Fruit fly (Drosophila melanogaster) whole organism, embryonic: ENCODE results near the gene Rab10.

Experiments used
- CG10209 ChIP-seq: fragments of 200-800 bp; sonication (Bioruptor generic); optimal IDR thresholded peaks from 3 replicates; lab custom pipeline; 2017; ENCODE audit warnings: missing biosample characterization, mild to moderate bottlenecking, missing genetic modification characterization, missing genetic modification reagents
- CG10274 ChIP-seq: fragments of 200-800 bp; sonication (Bioruptor generic); optimal IDR thresholded peaks from 3 replicates; lab custom pipeline; 2017; ENCODE audit warnings: missing biosample characterization, mild to moderate bottlenecking, missing genetic modification characterization
- CG10959 ChIP-seq: fragments of 200-800 bp; sonication (Bioruptor generic); IDR thresholded peaks from 2 replicates; pipeline ENCODE4 v1.3.6; 2022; ENCODE audit warnings: missing biosample characterization, missing genetic modification characterization
- CG12659 ChIP-seq: fragments of 200-800 bp; sonication (Bioruptor generic); optimal IDR thresholded peaks from 3 replicates; lab custom pipeline; 2017; ENCODE audit warnings: mild to moderate bottlenecking, missing biosample characterization, missing genetic modification reagents, missing genetic modification characterization
- CG14014 ChIP-seq: fragments of 200-800 bp; sonication (Bioruptor generic); IDR thresholded peaks from 2 replicates; pipeline ENCODE4 v1.3.6; 2022; ENCODE audit warnings: missing biosample characterization, missing genetic modification characterization
- CG14050 ChIP-seq: fragments of 200-800 bp; sonication (Bioruptor generic); IDR thresholded peaks from 3 replicates; pipeline ENCODE4 v1.3.6; 2022; ENCODE audit warnings: missing biosample characterization, missing genetic modification characterization
- CG18764 ChIP-seq: fragments of 200-800 bp; sonication (Bioruptor generic); optimal IDR thresholded peaks from 3 replicates; lab custom pipeline; 2016; ENCODE audit warnings: missing biosample characterization, missing genetic modification characterization
- CG31388 ChIP-seq: fragments of 200-800 bp; sonication (Bioruptor generic); optimal IDR thresholded peaks from 2 replicates; lab custom pipeline; 2016; ENCODE audit warnings: missing biosample characterization, missing genetic modification characterization
- CG31441 ChIP-seq: fragments of 200-800 bp; sonication (Bioruptor generic); IDR thresholded peaks from 2 replicates; pipeline ENCODE4 v1.3.6; 2022; ENCODE audit warnings: missing biosample characterization, missing genetic modification characterization
- CG33213 ChIP-seq: fragments of 200-800 bp; sonication (Bioruptor generic); optimal IDR thresholded peaks from 3 replicates; lab custom pipeline; 2016; ENCODE audit warnings: missing biosample characterization, missing genetic modification characterization
- CG34224 ChIP-seq: fragments of 200-800 bp; sonication (Bioruptor generic); IDR thresholded peaks from 3 replicates; pipeline ENCODE4 v1.3.6; 2022; ENCODE audit warnings: missing biosample characterization, missing genetic modification characterization; ENCODE audit not compliant: partially characterized antibody
- CG4282 ChIP-seq: fragments of 200-800 bp; sonication (Bioruptor generic); optimal IDR thresholded peaks from 2 replicates; lab custom pipeline; 2016; ENCODE audit warnings: missing biosample characterization, missing genetic modification characterization
- CG6654 ChIP-seq: fragments of 200-800 bp; sonication (Bioruptor generic); optimal IDR thresholded peaks from 2 replicates; lab custom pipeline; 2017; ENCODE audit warnings: missing biosample characterization, mild to moderate bottlenecking, missing genetic modification characterization
- CG6689 ChIP-seq: fragments of 200-800 bp; sonication (Bioruptor generic); IDR thresholded peaks from 2 replicates; pipeline ENCODE4 v1.3.6; 2022; ENCODE audit warnings: missing biosample characterization, missing genetic modification characterization
- CG8281 ChIP-seq: fragments of 200-800 bp; sonication (Bioruptor generic); optimal IDR thresholded peaks from 2 replicates; lab custom pipeline; 2018; ENCODE audit warnings: missing biosample characterization, mild to moderate bottlenecking, missing genetic modification characterization, moderate library complexity
- CG8290 ChIP-seq, 3 experiments: fragments of 200-800 bp; sonication (Bioruptor generic); optimal IDR thresholded peaks; 2 replicates each; lab custom pipeline; 2016 to 2019; ENCODE audit warnings: missing biosample characterization in 3 of 3, missing genetic modification characterization in 3 of 3, mild to moderate bottlenecking in 2 of 3, moderate library complexity in 1 of 3
- Chrac-16 ChIP-seq: fragments of 200-800 bp; sonication (Bioruptor generic); optimal IDR thresholded peaks from 3 replicates; lab custom pipeline; 2016; ENCODE audit warnings: missing biosample characterization, missing genetic modification characterization
- CoRest ChIP-seq: fragments of 200-800 bp; sonication (Bioruptor generic); optimal IDR thresholded peaks from 3 replicates; lab custom pipeline; 2018; ENCODE audit warnings: missing biosample characterization, mild to moderate bottlenecking, missing genetic modification characterization, moderate library complexity
- Fer3 ChIP-seq: fragments of 200-800 bp; sonication (Bioruptor generic); optimal IDR thresholded peaks from 2 replicates; lab custom pipeline; 2018; ENCODE audit warnings: missing biosample characterization, mild to moderate bottlenecking, missing genetic modification characterization, moderate library complexity
- Max ChIP-seq: fragments of 200-800 bp; sonication (Bioruptor generic); optimal IDR thresholded peaks from 2 replicates; lab custom pipeline; 2016; ENCODE audit warnings: missing biosample characterization, mild to moderate bottlenecking, missing genetic modification characterization
- Nf-YC ChIP-seq: fragments of 200-800 bp; optimal IDR thresholded peaks from 3 replicates; lab custom pipeline; 2019; ENCODE audit warnings: missing biosample characterization, mild to moderate bottlenecking, missing genetic modification characterization, moderate library complexity
- Rfx ChIP-seq: fragments of 200-800 bp; sonication (Bioruptor generic); IDR thresholded peaks from 2 replicates; pipeline ENCODE4 v1.3.6; 2022; ENCODE audit warnings: missing biosample characterization, missing genetic modification characterization
- Six4 ChIP-seq: fragments of 200-800 bp; sonication (Bioruptor generic); optimal IDR thresholded peaks from 2 replicates; lab custom pipeline; 2016; ENCODE audit warnings: missing biosample characterization, missing genetic modification characterization
- Sry-β ChIP-seq: fragments of 200-800 bp; sonication (Bioruptor generic); optimal IDR thresholded peaks from 2 replicates; lab custom pipeline; 2018; ENCODE audit warnings: missing biosample characterization, mild to moderate bottlenecking, missing genetic modification characterization, moderate library complexity
- Taf1 ChIP-seq: fragments of 200-800 bp; sonication (Bioruptor generic); IDR thresholded peaks from 2 replicates; pipeline ENCODE4 v1.3.6; 2022; ENCODE audit warnings: missing biosample characterization, missing genetic modification characterization
- Trl ChIP-seq, 3 experiments: fragments of >200 bp in 2 of 3; fragments of 200-800 bp in 1 of 3; sonication (Bioruptor generic) in 1 of 3; optimal IDR thresholded peaks; 2 replicates in 1 of 3; 3 replicates in 2 of 3; lab custom pipeline; 2016 to 2017; ENCODE audit warnings: missing biosample characterization in 1 of 3, missing genetic modification characterization in 1 of 3
- Xbp1 ChIP-seq: fragments of 200-800 bp; sonication (Bioruptor generic); optimal IDR thresholded peaks from 3 replicates; lab custom pipeline; 2016; ENCODE audit warnings: missing biosample characterization, mild to moderate bottlenecking, missing genetic modification characterization
- al ChIP-seq: fragments of 200-800 bp; sonication (Bioruptor generic); IDR thresholded peaks from 2 replicates; pipeline ENCODE4 v1.3.6; 2022; ENCODE audit warnings: missing biosample characterization, missing genetic modification characterization
- ato ChIP-seq: fragments of 200-800 bp; sonication (Bioruptor generic); IDR thresholded peaks from 2 replicates; pipeline ENCODE4 v1.3.6; 2022; ENCODE audit warnings: missing biosample characterization, missing genetic modification characterization; ENCODE audit not compliant: partially characterized antibody
- bcd ChIP-seq: fragments of 200-800 bp; sonication (Bioruptor generic); optimal IDR thresholded peaks from 2 replicates; lab custom pipeline; 2017; ENCODE audit warnings: missing biosample characterization, mild to moderate bottlenecking, missing genetic modification characterization
- bowl ChIP-seq: fragments of 200-800 bp; sonication (Bioruptor generic); IDR thresholded peaks from 2 replicates; pipeline ENCODE4 v1.3.6; 2022; ENCODE audit warnings: missing biosample characterization, missing genetic modification characterization
- chinmo ChIP-seq: fragments of 200-800 bp; sonication (Bioruptor generic); IDR thresholded peaks from 4 replicates; pipeline ENCODE4 v1.3.6; 2022; ENCODE audit warnings: missing biosample characterization, missing genetic modification characterization; ENCODE audit not compliant: partially characterized antibody
- chn ChIP-seq: fragments of 200-800 bp; sonication (Bioruptor generic); optimal IDR thresholded peaks from 2 replicates; lab custom pipeline; 2016; ENCODE audit warnings: missing biosample characterization, missing genetic modification characterization
- crol ChIP-seq: fragments of 200-800 bp; sonication (Bioruptor generic); IDR thresholded peaks from 2 replicates; pipeline ENCODE4 v1.3.6; 2022; ENCODE audit warnings: missing biosample characterization, missing genetic modification characterization
- cwo ChIP-seq: fragments of 200-800 bp; sonication (Bioruptor generic); optimal IDR thresholded peaks from 3 replicates; lab custom pipeline; 2017; ENCODE audit warnings: missing biosample characterization, missing genetic modification characterization, mild to moderate bottlenecking, moderate library complexity, missing genetic modification reagents
- dmrt11E ChIP-seq: fragments of 200-800 bp; sonication (Bioruptor generic); optimal IDR thresholded peaks from 3 replicates; lab custom pipeline; 2018; ENCODE audit warnings: missing biosample characterization, mild to moderate bottlenecking, missing genetic modification characterization, moderate library complexity
- eyg ChIP-seq: fragments of 200-800 bp; sonication (Bioruptor generic); optimal IDR thresholded peaks from 3 replicates; lab custom pipeline; 2016; ENCODE audit warnings: missing biosample characterization, missing genetic modification characterization
- fd102C ChIP-seq: fragments of 200-800 bp; sonication (Bioruptor generic); optimal IDR thresholded peaks from 2 replicates; lab custom pipeline; 2018; ENCODE audit warnings: missing biosample characterization, mild to moderate bottlenecking, missing genetic modification characterization, moderate library complexity
- lbe ChIP-seq: fragments of 200-800 bp; sonication (Bioruptor generic); optimal IDR thresholded peaks from 2 replicates; lab custom pipeline; 2016; ENCODE audit warnings: missing biosample characterization, mild to moderate bottlenecking, missing genetic modification characterization
- nom ChIP-seq: fragments of 200-800 bp; sonication (Bioruptor generic); optimal IDR thresholded peaks from 2 replicates; lab custom pipeline; 2017; ENCODE audit warnings: missing biosample characterization, missing genetic modification characterization, mild to moderate bottlenecking, moderate library complexity, missing genetic modification reagents
- pfk ChIP-seq: fragments of 200-800 bp; sonication (Bioruptor generic); optimal IDR thresholded peaks from 2 replicates; lab custom pipeline; 2018; ENCODE audit warnings: missing biosample characterization, mild to moderate bottlenecking, missing genetic modification characterization, moderate library complexity
- pho ChIP-seq: fragments of 200-800 bp; sonication (Bioruptor generic); optimal IDR thresholded peaks from 2 replicates; lab custom pipeline; 2016; ENCODE audit warnings: missing biosample characterization, missing genetic modification characterization
- pros ChIP-seq: fragments of 200-800 bp; sonication (Bioruptor generic); optimal IDR thresholded peaks from 3 replicates; lab custom pipeline; 2019; ENCODE audit warnings: missing biosample characterization, mild to moderate bottlenecking, missing genetic modification characterization, moderate library complexity
- pum ChIP-seq: fragments of 200-800 bp; sonication (Bioruptor generic); optimal IDR thresholded peaks from 2 replicates; lab custom pipeline; 2016; ENCODE audit warnings: missing biosample characterization, missing genetic modification characterization
- scrt ChIP-seq: fragments of 200-800 bp; sonication (Bioruptor generic); optimal IDR thresholded peaks from 2 replicates; lab custom pipeline; 2018; ENCODE audit warnings: missing biosample characterization, mild to moderate bottlenecking, missing genetic modification characterization, moderate library complexity
- stc ChIP-seq: fragments of 200-800 bp; sonication (Bioruptor generic); IDR thresholded peaks from 2 replicates; pipeline ENCODE4 v1.3.6; 2022; ENCODE audit warnings: missing biosample characterization, missing genetic modification characterization
- tin ChIP-seq: fragments of 200-800 bp; sonication (Bioruptor generic); optimal IDR thresholded peaks from 3 replicates; lab custom pipeline; 2016; ENCODE audit warnings: missing biosample characterization, missing genetic modification characterization
- vfl ChIP-seq: fragments of 200-800 bp; sonication (Bioruptor generic); optimal IDR thresholded peaks from 2 replicates; lab custom pipeline; 2016; ENCODE audit warnings: missing biosample characterization, missing genetic modification characterization

Rab10 gene

dm6 chrX:20235794-20236513 lies 15.2 kb upstream of the Rab10 start, which contains the start of gene sw (continued):
- TF ChIP-seq CG8290 (GFP tag; optimal IDR thresholded peaks at IDR 0.05; lab: Kevin White, UChicago) (no peak), CG8290 (tag; optimal IDR thresholded peaks at IDR 0.05; lab: Kevin White, UChicago) (peak; percentile 14 to 72), CG10274 (GFP tag; lab: Kevin White, UChicago) (no peak), Fer3 (peak; percentile 56), CG6654 (GFP tag; lab: Kevin White, UChicago) (no peak), vfl (no peak), Max (no peak), nom (no peak), CG18764 (GFP tag; lab: Kevin White, UChicago) (no peak), tin (GFP tag; lab: Kevin White, UChicago) (peak; percentile 59), ato (GFP tag; lab: Robert Waterston, UW) (peak; percentile 67), Sry-β (GFP tag; lab: Kevin White, UChicago) (no peak), dmrt11E (tag; lab: Kevin White, UChicago) (peak; percentile 60), bcd (peak; percentile 46), cwo (GFP tag; lab: Kevin White, UChicago) (no peak), CG14014 (peak; percentile 73), Rfx (peak; percentile 88), chinmo (GFP tag; lab: Robert Waterston, UW) (peak; percentile 83; the same call in 3 of the 4 replicates), CG31441 (GFP tag; lab: Robert Waterston, UW) (0 out of 2 replicates have a peak, but pooled peaks have one; percentile 50), CG6689 (GFP tag; lab: Robert Waterston, UW) (peak; percentile 60; the same call in 1 of the 2 replicates), Xbp1 (peak; percentile 59), Six4 (no peak), pho (peak; percentile 47), CG4282 (GFP tag; lab: Kevin White, UChicago) (no peak), Nf-YC (tag; lab: Kevin White, UChicago) (peak; percentile 50), crol (GFP tag; lab: Robert Waterston, UW) (no peak), CoRest (peak; percentile 78), chn (GFP tag; lab: Kevin White, UChicago) (peak; percentile 41), CG14050 (GFP tag; lab: Robert Waterston, UW) (peak; percentile 39; the same call in 2 of the 3 replicates), pum (peak; percentile 62), stc (0 out of 2 replicates have a peak, but pooled peaks have one; percentile 22), Taf1 (GFP tag; lab: Robert Waterston, UW) (peak; percentile 42; the same call in 1 of the 2 replicates), CG34224 (GFP tag; lab: Robert Waterston, UW) (peak; percentile 89), pros (GFP tag; lab: Kevin White, UChicago) (no peak), CG8281 (tag; lab: Kevin White, UChicago) (peak; percentile 10), lbe (GFP tag; lab: Kevin White, UChicago) (no peak), CG10959 (GFP tag; lab: Robert Waterston, UW) (no peak), scrt (GFP tag; lab: Kevin White, UChicago) (no peak), eyg (GFP tag; lab: Kevin White, UChicago) (peak; percentile 38), CG12659 (GFP tag; lab: Kevin White, UChicago) (peak; percentile 69), al (GFP tag; lab: Robert Waterston, UW) (peak; percentile 74), bowl (GFP tag; lab: Robert Waterston, UW) (no peak), CG31388 (GFP tag; lab: Kevin White, UChicago) (no peak), pfk (GFP tag; lab: Kevin White, UChicago) (no peak), fd102C (GFP tag; lab: Kevin White, UChicago) (no peak), Trl (optimal IDR thresholded peaks at IDR 0.05; lab: Kevin White, UChicago) (no peak), Trl (GFP tag; optimal IDR thresholded peaks at IDR 0.05; lab: Kevin White, UChicago) (peak; percentile 26), CG33213 (GFP tag; lab: Kevin White, UChicago) (peak; percentile 12), CG10209 (GFP tag; lab: Kevin White, UChicago) (peak; percentile 28), Chrac-16 (peak; percentile 44)
